Worm (Caenorhabditis elegans) whole organism, L4 larva: ENCODE results near the gene dpf-1.

Experiments
- T26A8.4 ChIP-seq: fragments of 200-800 bp; sonication (Bioruptor generic); IDR thresholded peaks from 2 replicates; pipeline ENCODE4 v1.3.6; 2022; ENCODE audit warnings: missing genetic modification characterization, missing compliant biosample characterization
- ZK337.2 ChIP-seq: fragments of 200-800 bp; sonication (Bioruptor generic); IDR thresholded peaks from 2 replicates; pipeline ENCODE4 v1.3.6; 2022; ENCODE audit warnings: missing genetic modification reagents, missing genetic modification characterization, missing compliant biosample characterization
- hlh-30 ChIP-seq: sonication (generic microtip); optimal IDR thresholded peaks from 2 replicates; lab custom pipeline; 2017; ENCODE audit warnings: antibody characterized with exemption, mild to moderate bottlenecking, missing genetic modification characterization, missing compliant biosample characterization; ENCODE audit not compliant: insufficient read depth
- mxl-2 ChIP-seq: fragments of 200-800 bp; sonication (Bioruptor generic); conservative IDR thresholded peaks from 2 replicates; pipeline ENCODE4 v1.3.6; 2022; ENCODE audit warnings: missing genetic modification reagents, missing genetic modification characterization, missing compliant biosample characterization

DNA sequence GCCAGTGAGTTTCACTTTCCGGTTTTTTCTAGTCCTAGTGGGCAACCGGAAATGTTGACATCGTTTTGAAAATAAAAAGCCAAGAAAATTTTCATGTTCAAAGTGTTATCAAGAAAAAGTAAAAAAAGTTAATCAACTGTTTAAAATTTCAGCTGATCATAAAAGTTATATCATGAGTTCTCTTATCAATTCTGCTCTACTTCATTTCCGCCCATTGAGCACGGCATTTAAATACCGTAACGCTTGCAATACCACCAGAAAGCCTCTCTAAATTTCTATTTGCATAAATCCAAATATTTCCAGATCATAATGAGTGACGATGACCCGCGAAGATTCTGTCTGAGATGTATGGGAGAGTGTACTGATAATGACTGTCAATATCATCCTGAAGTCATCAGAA lies 26.5 kb upstream of the dpf-1 start, which contains the start of gene T26H5.9:
- TF ChIP-seq mxl-2 (no peak), ZK337.2 (no peak), T26A8.4 (GFP tag; lab: Robert Waterston, UW) (no peak), hlh-30 (tag; lab: Kevin White, UChicago) (no peak)
